Worm (Caenorhabditis elegans): ENCODE data around the gene isp-1.
A peak's percentile ranks its signal among the peaks of the same experiment; 100 is the strongest.

The isp-1 gene

ce11 chrIV:8112187-8112586, 23.7 kb downstream of the isp-1 start, which contains the start of gene Y42H9AR.4:
Gene Y42H9AR.4 (minus strand): TSS chrIV:8112218.
- TF ChIP-seq nhr-42 (GFP tag; IDR thresholded peaks at IDR 0.05) = no peak
- no peak for TF ChIP-seq attf-4 (tag; optimal IDR thresholded peaks at IDR 0.05)
- no peak for TF ChIP-seq nhr-76 (tag; optimal IDR thresholded peaks at IDR 0.05)
- TF ChIP-seq lin-38 (GFP tag; IDR thresholded peaks at IDR 0.05) = peak; percentile 23; the same call in 1 of the 2 replicates
- no peak for TF ChIP-seq T26A8.4 (GFP tag; IDR thresholded peaks at IDR 0.05)
- TF ChIP-seq hlh-11 (tag; optimal IDR thresholded peaks at IDR 0.05) = peak; percentile 70
- TF ChIP-seq lsy-2 (tag; optimal IDR thresholded peaks at IDR 0.05) = peak in 1 of 2 experiments; percentile 45
- no peak for TF ChIP-seq F44E2.7 (GFP tag; IDR thresholded peaks at IDR 0.05)
- TF ChIP-seq ceh-82 (tag; optimal IDR thresholded peaks at IDR 0.05) = no peak
- TF ChIP-seq nhr-11 (tag; optimal IDR thresholded peaks at IDR 0.05) = no peak
- TF ChIP-seq daf-16 (GFP tag; optimal IDR thresholded peaks at IDR 0.05) = peak in 1 of 2 experiments; percentile 28
- TF ChIP-seq daf-16 (tag; optimal IDR thresholded peaks at IDR 0.05) = peak; percentile 65
- TF ChIP-seq nhr-25 (tag; optimal IDR thresholded peaks at IDR 0.05; ENCODE audit: borderline replicate concordance, insufficient read depth) = no peak
- TF ChIP-seq nhr-237 (tag; optimal IDR thresholded peaks at IDR 0.05) = no peak
- no peak for TF ChIP-seq zip-2 (tag; optimal IDR thresholded peaks at IDR 0.05)
- TF ChIP-seq hmg-1.1 (GFP tag; IDR thresholded peaks at IDR 0.05) = peak; percentile 60; the same call in 1 of the 2 replicates
- TF ChIP-seq aly-2 (tag; optimal IDR thresholded peaks at IDR 0.05) = no peak
- no peak for TF ChIP-seq fos-1 (tag; optimal IDR thresholded peaks at IDR 0.05)
- no peak for TF ChIP-seq mdt-29 (GFP tag; IDR thresholded peaks at IDR 0.05)
- TF ChIP-seq tra-1 (GFP tag; IDR thresholded peaks at IDR 0.05) = no peak
- peak; percentile 43 for TF ChIP-seq mep-1 (tag; optimal IDR thresholded peaks at IDR 0.05)
- no peak for TF ChIP-seq nhr-10 (tag; optimal IDR thresholded peaks at IDR 0.05)
- TF ChIP-seq egl-43 (GFP tag; IDR thresholded peaks at IDR 0.05) = no peak
- no peak for TF ChIP-seq set-16 (GFP tag; IDR thresholded peaks at IDR 0.05)
- TF ChIP-seq ama-1 (optimal IDR thresholded peaks at IDR 0.05) = no peak
- no peak for TF ChIP-seq saeg-2 (GFP tag; IDR thresholded peaks at IDR 0.05)
- no peak for TF ChIP-seq lin-13 (GFP tag; optimal IDR thresholded peaks at IDR 0.05)
- TF ChIP-seq madf-9 (GFP tag; conservative IDR thresholded peaks at IDR 0.05) = 0 out of 2 replicates have a peak, but pooled peaks have one; percentile 8
- TF ChIP-seq nhr-6 (tag; optimal IDR thresholded peaks at IDR 0.05) = peak; percentile 5
- no peak for TF ChIP-seq zfp-2 (tag; optimal IDR thresholded peaks at IDR 0.05)
- TF ChIP-seq ZK546.5 (tag; optimal IDR thresholded peaks at IDR 0.05) = no peak
- no peak for TF ChIP-seq ZK337.2 (GFP tag; IDR thresholded peaks at IDR 0.05)
- no peak for TF ChIP-seq madf-5 (GFP tag; IDR thresholded peaks at IDR 0.05)
- no peak for TF ChIP-seq Y5F2A.4 (GFP tag; optimal IDR thresholded peaks at IDR 0.05)
- peak; percentile 53 for TF ChIP-seq nhr-28 (tag; optimal IDR thresholded peaks at IDR 0.05)
- no peak for TF ChIP-seq dpl-1 (GFP tag; optimal IDR thresholded peaks at IDR 0.05)
- TF ChIP-seq unc-62 (GFP tag; optimal IDR thresholded peaks at IDR 0.05 in 1 of 2) = peak in 1 of 2 experiments; percentile 66
- TF ChIP-seq unc-62 (tag; optimal IDR thresholded peaks at IDR 0.05) = no peak
- TF ChIP-seq spr-3 (GFP tag; optimal IDR thresholded peaks at IDR 0.05) = no peak
- peak; percentile 3 for TF ChIP-seq nhr-77 (tag; optimal IDR thresholded peaks at IDR 0.05)
- no peak for TF ChIP-seq mxl-2 (GFP tag; conservative IDR thresholded peaks at IDR 0.05)
- no peak for TF ChIP-seq jun-1 (tag; optimal IDR thresholded peaks at IDR 0.05)
- TF ChIP-seq Y75B8A.6 (GFP tag; IDR thresholded peaks at IDR 0.05) = no peak
- no peak for TF ChIP-seq F49E8.2 (tag; optimal IDR thresholded peaks at IDR 0.05; ENCODE audit: borderline replicate concordance)
- no peak for TF ChIP-seq T20F7.1 (GFP tag; optimal IDR thresholded peaks at IDR 0.05)
- TF ChIP-seq mdl-1 (tag; optimal IDR thresholded peaks at IDR 0.05) = no peak
- TF ChIP-seq ctbp-1 (GFP tag; IDR thresholded peaks at IDR 0.05) = peak; percentile 33; the same call in 1 of the 2 replicates
- no peak for TF ChIP-seq lin-29 (GFP tag; IDR thresholded peaks at IDR 0.05)
- TF ChIP-seq ceh-62 (tag; optimal IDR thresholded peaks at IDR 0.05) = no peak
- no peak for TF ChIP-seq php-3 (GFP tag; IDR thresholded peaks at IDR 0.05)
- no peak for TF ChIP-seq fkh-10 (GFP tag; optimal IDR thresholded peaks at IDR 0.05)
- peak; percentile 34 for TF ChIP-seq dve-1 (tag; optimal IDR thresholded peaks at IDR 0.05; ENCODE audit: insufficient read depth)
- peak; percentile 45 for TF ChIP-seq nhr-48 (tag; optimal IDR thresholded peaks at IDR 0.05)

All from whole organism, L4 larva.